Worm (Caenorhabditis elegans) whole organism, L3 larva: ENCODE data around the gene cyc-2.2.

Source experiments
- R02D3.7 ChIP-seq: fragments of 150-350 bp; optimal IDR thresholded peaks from 2 replicates; lab custom pipeline; 2014; ENCODE audit warnings: missing biosample characterization, missing genetic modification characterization
- ZK546.5 ChIP-seq: sonication (generic microtip); optimal IDR thresholded peaks from 2 replicates; lab custom pipeline; 2017; ENCODE audit warnings: missing biosample characterization, missing genetic modification characterization
- aly-2 ChIP-seq: fragments of 150-350 bp; optimal IDR thresholded peaks from 2 replicates; lab custom pipeline; 2014; ENCODE audit warnings: missing biosample characterization, missing genetic modification characterization
- ama-1 ChIP-seq: fragments of 150-350 bp; optimal IDR thresholded peaks from 2 replicates; lab custom pipeline; 2018
- ceh-82 ChIP-seq: fragments of 150-350 bp; optimal IDR thresholded peaks from 2 replicates; lab custom pipeline; 2014; ENCODE audit warnings: missing biosample characterization, missing genetic modification characterization
- ceh-9 ChIP-seq: sonication (generic microtip); optimal IDR thresholded peaks from 2 replicates; lab custom pipeline; 2018; ENCODE audit warnings: missing biosample characterization, missing genetic modification characterization
- daf-12 ChIP-seq: fragments of 150-350 bp; optimal IDR thresholded peaks from 2 replicates; lab custom pipeline; 2014; ENCODE audit warnings: missing biosample characterization, missing genetic modification reagents, missing genetic modification characterization
- egl-27 ChIP-seq: sonication (generic microtip); optimal IDR thresholded peaks from 4 replicates; lab custom pipeline; 2017; ENCODE audit warnings: missing biosample characterization, missing genetic modification reagents, missing genetic modification characterization
- egl-5 ChIP-seq: fragments of 150-350 bp; optimal IDR thresholded peaks from 2 replicates; lab custom pipeline; 2017; ENCODE audit warnings: missing biosample characterization, missing genetic modification reagents, missing genetic modification characterization, inconsistent platforms
- elt-1 ChIP-seq: fragments of 150-350 bp; optimal IDR thresholded peaks from 2 replicates; lab custom pipeline; 2014; ENCODE audit warnings: missing biosample characterization, missing genetic modification characterization
- elt-2 ChIP-seq: sonication (generic microtip); optimal IDR thresholded peaks from 2 replicates; lab custom pipeline; 2016; ENCODE audit warnings: missing genetic modification reagents, mild to moderate bottlenecking, missing genetic modification characterization, missing compliant biosample characterization
- elt-3 ChIP-seq, 3 experiments: fragments of 150-350 bp in 1 of 3; sonication (generic microtip) in 2 of 3; optimal IDR thresholded peaks; 2 replicates in 2 of 3; 4 replicates in 1 of 3; lab custom pipeline; 2014 to 2017; ENCODE audit warnings: missing biosample characterization in 3 of 3, missing genetic modification characterization in 3 of 3
- fkh-2 ChIP-seq: fragments of 150-350 bp; optimal IDR thresholded peaks from 2 replicates; lab custom pipeline; 2014; ENCODE audit warnings: missing biosample characterization, missing genetic modification reagents, missing genetic modification characterization
- hmg-11 ChIP-seq: sonication (generic microtip); optimal IDR thresholded peaks from 2 replicates; lab custom pipeline; 2016; ENCODE audit warnings: missing genetic modification characterization, missing compliant biosample characterization
- jun-1 ChIP-seq: fragments of 150-350 bp; optimal IDR thresholded peaks from 2 replicates; lab custom pipeline; 2014; ENCODE audit warnings: missing biosample characterization, missing genetic modification reagents, missing genetic modification characterization
- lin-15B ChIP-seq: fragments of 150-350 bp; optimal IDR thresholded peaks from 2 replicates; lab custom pipeline; 2014; ENCODE audit warnings: missing biosample characterization, missing genetic modification characterization
- lin-39 ChIP-seq: fragments of 150-350 bp; optimal IDR thresholded peaks from 2 replicates; lab custom pipeline; 2018; ENCODE audit warnings: missing biosample characterization, missing genetic modification reagents, missing genetic modification characterization
- lsy-12 ChIP-seq: sonication (generic microtip); optimal IDR thresholded peaks from 2 replicates; lab custom pipeline; 2016; ENCODE audit warnings: mild to moderate bottlenecking, missing genetic modification characterization, missing compliant biosample characterization
- mdl-1 ChIP-seq: fragments of 150-350 bp; optimal IDR thresholded peaks from 2 replicates; lab custom pipeline; 2014; ENCODE audit warnings: missing biosample characterization, missing genetic modification characterization
- mml-1 ChIP-seq: fragments of 150-350 bp; sonication (generic microtip); optimal IDR thresholded peaks from 3 replicates; lab custom pipeline; 2014; ENCODE audit warnings: missing biosample characterization, missing genetic modification characterization
- nfya-1 ChIP-seq: sonication (generic microtip); optimal IDR thresholded peaks from 2 replicates; lab custom pipeline; 2017; ENCODE audit warnings: missing genetic modification characterization, mild to moderate bottlenecking, missing compliant biosample characterization, antibody characterized with exemption, moderate library complexity; ENCODE audit not compliant: insufficient read depth
- nhr-12 ChIP-seq: fragments of 150-350 bp; optimal IDR thresholded peaks from 2 replicates; lab custom pipeline; 2014; ENCODE audit warnings: missing biosample characterization, missing genetic modification characterization
- nhr-23 ChIP-seq: fragments of 150-350 bp; optimal IDR thresholded peaks from 2 replicates; lab custom pipeline; 2014; ENCODE audit warnings: missing biosample characterization, missing genetic modification reagents, missing genetic modification characterization
- nhr-25 ChIP-seq: sonication (generic microtip); optimal IDR thresholded peaks from 2 replicates; lab custom pipeline; 2017; ENCODE audit warnings: missing biosample characterization, missing genetic modification characterization
- nhr-28 ChIP-seq: fragments of 150-350 bp; optimal IDR thresholded peaks from 2 replicates; lab custom pipeline; 2014; ENCODE audit warnings: missing biosample characterization, missing genetic modification characterization
- nhr-67 ChIP-seq: fragments of 150-350 bp; optimal IDR thresholded peaks from 2 replicates; lab custom pipeline; 2014; ENCODE audit warnings: missing biosample characterization, missing genetic modification characterization
- nhr-77 ChIP-seq: fragments of 150-350 bp; optimal IDR thresholded peaks from 2 replicates; lab custom pipeline; 2014; ENCODE audit warnings: missing biosample characterization, missing genetic modification characterization
- pqm-1 ChIP-seq: fragments of 150-350 bp; optimal IDR thresholded peaks from 2 replicates; lab custom pipeline; 2017; ENCODE audit warnings: missing biosample characterization, missing genetic modification characterization, inconsistent platforms
- skn-1 ChIP-seq: fragments of 150-350 bp; optimal IDR thresholded peaks from 2 replicates; lab custom pipeline; 2014; ENCODE audit warnings: missing biosample characterization, missing genetic modification characterization
- snpc-4 ChIP-seq: fragments of 150-350 bp; optimal IDR thresholded peaks from 2 replicates; lab custom pipeline; 2014; ENCODE audit warnings: missing biosample characterization, missing genetic modification characterization
- unc-62 ChIP-seq: fragments of 150-350 bp; sonication (generic microtip); optimal IDR thresholded peaks from 4 replicates; lab custom pipeline; 2014; ENCODE audit warnings: missing biosample characterization, missing genetic modification reagents, missing genetic modification characterization
- zag-1 ChIP-seq: fragments of 150-350 bp; optimal IDR thresholded peaks from 2 replicates; lab custom pipeline; 2014; ENCODE audit warnings: missing biosample characterization, missing genetic modification characterization
- ztf-11 ChIP-seq: fragments of 150-350 bp; optimal IDR thresholded peaks from 2 replicates; lab custom pipeline; 2014; ENCODE audit warnings: missing biosample characterization, missing genetic modification characterization
- ztf-4 ChIP-seq: fragments of 150-350 bp; optimal IDR thresholded peaks from 2 replicates; lab custom pipeline; 2014; ENCODE audit warnings: missing biosample characterization, missing genetic modification characterization

cyc-2.2 gene

ce11 chrV:12567312-12567711 is 44.7 kb downstream of the cyc-2.2 start:
- TF ChIP-seq aly-2 (no peak), zag-1 (no peak), nhr-77 (tag; lab: Kevin White, UChicago) (no peak), lin-15B (no peak), ztf-4 (tag; lab: Kevin White, UChicago) (no peak), elt-2 (tag; lab: Kevin White, UChicago) (no peak), hmg-11 (tag; lab: Kevin White, UChicago) (no peak), elt-3 (tag; optimal IDR thresholded peaks at IDR 0.05; lab: Kevin White, UChicago) (no peak), nhr-23 (tag; lab: Kevin White, UChicago) (no peak), nhr-12 (no peak), unc-62 (GFP tag; lab: Kevin White, UChicago) (no peak), R02D3.7 (tag; lab: Kevin White, UChicago) (no peak), mml-1 (tag; lab: Kevin White, UChicago) (no peak), skn-1 (tag; lab: Kevin White, UChicago) (no peak), nfya-1 (tag; lab: Kevin White, UChicago) (no peak), pqm-1 (tag; lab: Kevin White, UChicago) (no peak)

ce11 chrV:12564902-12565301 is 47.1 kb downstream of the cyc-2.2 start:
- TF ChIP-seq nhr-25 (tag; lab: Kevin White, UChicago) = no peak
- no peak for TF ChIP-seq egl-27 (tag; lab: Kevin White, UChicago)
- TF ChIP-seq lsy-12 (tag; lab: Kevin White, UChicago) = no peak
- TF ChIP-seq pqm-1 (tag; lab: Kevin White, UChicago) = no peak
- no peak for TF ChIP-seq lin-39
- no peak for TF ChIP-seq jun-1 (tag; lab: Kevin White, UChicago)
- no peak for TF ChIP-seq ztf-11 (tag; lab: Kevin White, UChicago)
- no peak for TF ChIP-seq nfya-1 (tag; lab: Kevin White, UChicago)
- TF ChIP-seq ama-1 = no peak
- no peak for TF ChIP-seq daf-12 (tag; lab: Kevin White, UChicago)
- no peak for TF ChIP-seq egl-5 (tag; lab: Kevin White, UChicago)
- no peak for TF ChIP-seq ztf-4 (tag; lab: Kevin White, UChicago)
- TF ChIP-seq mdl-1 (tag; lab: Kevin White, UChicago) = no peak

- TF ChIP-seq pqm-1 (tag; lab: Kevin White, UChicago) (no peak), elt-1 (tag; lab: Kevin White, UChicago) (no peak), snpc-4 (no peak), ceh-9 (tag; lab: Kevin White, UChicago) (no peak), nhr-25 (tag; lab: Kevin White, UChicago) (no peak), ztf-11 (tag; lab: Kevin White, UChicago) (no peak), zag-1 (no peak), hmg-11 (tag; lab: Kevin White, UChicago) (no peak), fkh-2 (tag; lab: Kevin White, UChicago) (no peak), ceh-82 (no peak), nhr-67 (no peak), ZK546.5 (tag; lab: Kevin White, UChicago) (no peak), nfya-1 (tag; lab: Kevin White, UChicago) (no peak), nhr-28 (tag; lab: Kevin White, UChicago) (no peak)
These were observed 48.8 kb downstream of the cyc-2.2 start, which contains the start of gene mrps-5 for ce11 chrV:12563187-12563586. mrps-5 (plus strand) TSS chrV:12563487.
